Worm (Caenorhabditis elegans): ENCODE measurements around the gene nhr-254.

The nhr-254 gene

DNA sequence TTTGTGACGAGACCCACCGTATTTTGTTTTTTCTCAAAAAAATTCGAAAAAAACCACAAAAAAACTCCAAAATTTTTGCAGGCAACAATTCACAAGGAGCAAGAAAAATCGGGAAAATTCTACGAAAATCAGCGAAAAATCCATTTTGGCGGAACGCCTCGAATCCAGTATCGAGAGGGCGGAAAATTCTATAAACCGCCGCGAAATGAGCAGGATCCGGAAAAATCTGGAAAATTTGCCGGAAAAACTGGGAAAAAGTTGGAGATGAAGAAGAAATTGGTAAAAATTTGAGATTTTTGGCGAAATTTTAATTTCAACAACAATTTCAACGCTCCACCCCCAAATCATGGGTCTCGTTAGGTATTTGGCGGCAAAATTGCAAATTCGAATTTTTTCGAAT is 32.4 kb upstream of the nhr-254 start:
- TF ChIP-seq peb-1 (tag; optimal IDR thresholded peaks at IDR 0.05): no peak
- no peak for TF ChIP-seq unc-39 (tag; optimal IDR thresholded peaks at IDR 0.05)
- no peak for TF ChIP-seq gmeb-1 (tag; optimal IDR thresholded peaks at IDR 0.05)
- TF ChIP-seq nhr-12 (tag; optimal IDR thresholded peaks at IDR 0.05): no peak
- no peak for TF ChIP-seq ama-1 (optimal IDR thresholded peaks at IDR 0.05)
- TF ChIP-seq nhr-129 (tag; optimal IDR thresholded peaks at IDR 0.05): no peak
- TF ChIP-seq F13H6.1 (tag; optimal IDR thresholded peaks at IDR 0.05): no peak
- no peak for TF ChIP-seq lin-11 (tag; optimal IDR thresholded peaks at IDR 0.05)
- TF ChIP-seq mbf-1 (tag; optimal IDR thresholded peaks at IDR 0.05): no peak
- TF ChIP-seq nhr-21 (tag; optimal IDR thresholded peaks at IDR 0.05): no peak
- no peak for TF ChIP-seq skn-1 (tag; optimal IDR thresholded peaks at IDR 0.05)
- no peak for TF ChIP-seq fos-1 (tag; optimal IDR thresholded peaks at IDR 0.05)
- no peak for TF ChIP-seq lin-13 (GFP tag; optimal IDR thresholded peaks at IDR 0.05)
- no peak for TF ChIP-seq nhr-11 (tag; optimal IDR thresholded peaks at IDR 0.05)
- TF ChIP-seq ceh-16 (tag; optimal IDR thresholded peaks at IDR 0.05): no peak
- no peak for TF ChIP-seq unc-55 (GFP tag; optimal IDR thresholded peaks at IDR 0.05)
- no peak for TF ChIP-seq lin-39 (tag; optimal IDR thresholded peaks at IDR 0.05)
- TF ChIP-seq lsy-2 (tag; optimal IDR thresholded peaks at IDR 0.05): no peak
- no peak for TF ChIP-seq sma-3 (GFP tag; optimal IDR thresholded peaks at IDR 0.05)
- no peak for TF ChIP-seq nhr-23 (tag; optimal IDR thresholded peaks at IDR 0.05)

ce11 chrV:361291-361690 is 31.1 kb upstream of the nhr-254 start:
- TF ChIP-seq aly-2 (tag; optimal IDR thresholded peaks at IDR 0.05): no peak

DNA sequence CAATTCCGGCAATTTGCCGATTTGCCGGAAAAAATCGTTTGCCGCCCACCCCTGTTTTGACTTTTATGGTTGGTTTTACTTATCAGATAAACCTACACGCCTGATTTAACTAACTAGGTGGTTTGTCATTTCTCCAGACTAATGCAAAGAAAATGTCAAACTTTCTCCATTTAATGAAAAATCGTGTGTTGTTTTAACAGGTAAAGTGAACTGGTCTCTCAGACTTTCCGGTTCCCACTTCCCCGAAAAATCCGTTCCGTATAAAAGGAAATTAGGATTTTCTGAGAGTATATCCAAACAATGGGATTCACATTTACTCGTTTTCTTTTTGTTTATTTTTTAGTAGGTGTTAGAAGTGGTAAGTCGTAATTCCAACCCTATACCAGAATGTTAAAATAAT is 27.8 kb upstream of the nhr-254 start, which contains the start of gene mltn-6:
TSS of gene mltn-6 (plus strand) at position 301 of the 400 bp plus-strand sequence.
- TF ChIP-seq nhr-10 (tag; optimal IDR thresholded peaks at IDR 0.05) (no peak), lin-13 (GFP tag; optimal IDR thresholded peaks at IDR 0.05) (no peak), unc-55 (GFP tag; optimal IDR thresholded peaks at IDR 0.05) (no peak), mbf-1 (tag; optimal IDR thresholded peaks at IDR 0.05) (no peak), unc-39 (tag; optimal IDR thresholded peaks at IDR 0.05) (no peak), mab-5 (tag; optimal IDR thresholded peaks at IDR 0.05) (no peak), crh-2 (tag; optimal IDR thresholded peaks at IDR 0.05) (no peak), alr-1 (tag; optimal IDR thresholded peaks at IDR 0.05) (no peak), ceh-82 (tag; optimal IDR thresholded peaks at IDR 0.05) (no peak), R02D3.7 (tag; optimal IDR thresholded peaks at IDR 0.05) (no peak), nhr-23 (tag; optimal IDR thresholded peaks at IDR 0.05) (no peak)

- TF ChIP-seq fos-1 (tag; optimal IDR thresholded peaks at IDR 0.05): no peak
Observed at ce11 chrV:370033-370432, 22.4 kb upstream of the nhr-254 start, which contains the start of gene mltn-7. Gene mltn-7 (plus strand): TSS chrV:370333.

DNA sequence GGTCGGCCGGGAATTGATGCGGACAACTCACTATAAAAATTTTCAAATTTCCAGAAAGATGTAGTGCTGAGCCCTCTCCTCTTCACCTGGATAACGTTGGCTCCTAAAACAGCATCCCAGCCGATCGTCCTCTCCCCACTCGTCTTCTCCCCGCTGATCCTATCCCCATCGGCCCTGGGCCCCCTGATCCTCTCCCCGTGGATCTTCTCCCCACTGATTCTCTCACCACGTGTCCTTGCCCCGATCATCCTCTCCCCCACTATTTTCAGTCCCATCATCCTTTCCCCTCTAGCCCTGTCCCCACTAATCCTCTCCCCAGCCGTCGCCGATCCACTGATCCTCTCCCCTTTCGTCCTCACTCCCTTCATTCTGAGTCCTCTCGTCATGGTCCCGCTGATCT is 19.2 kb upstream of the nhr-254 start:
- no peak for TF ChIP-seq skn-1 (tag; optimal IDR thresholded peaks at IDR 0.05)
- no peak for TF ChIP-seq ZK546.5 (tag; optimal IDR thresholded peaks at IDR 0.05)
- TF ChIP-seq ztf-11 (tag; optimal IDR thresholded peaks at IDR 0.05): no peak
- TF ChIP-seq lin-39 (tag; optimal IDR thresholded peaks at IDR 0.05): no peak
- no peak for TF ChIP-seq nhr-237 (tag; optimal IDR thresholded peaks at IDR 0.05)

DNA sequence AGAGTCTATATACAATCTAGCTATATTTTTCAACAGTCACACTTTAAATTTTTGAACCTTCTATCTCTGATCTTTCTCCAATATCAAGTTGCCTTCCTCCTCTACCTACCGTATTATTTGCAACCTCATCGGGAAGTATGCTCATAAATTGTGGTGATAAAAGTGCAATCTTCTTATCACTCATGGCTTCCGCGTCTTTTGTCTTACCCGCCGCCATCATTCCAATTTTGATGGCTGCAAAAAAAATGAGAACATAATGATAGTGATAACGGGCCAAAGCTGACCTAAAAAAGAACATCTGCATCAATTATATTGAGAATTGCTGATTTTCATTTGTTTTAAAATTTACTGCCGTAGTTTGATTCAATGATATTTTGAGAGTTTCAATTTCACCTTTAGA is 15.6 kb upstream of the nhr-254 start:
- TF ChIP-seq aly-2 (tag; optimal IDR thresholded peaks at IDR 0.05): no peak
- TF ChIP-seq ztf-1 (GFP tag; conservative IDR thresholded peaks at IDR 0.05): no peak
- peak; percentile 55 for TF ChIP-seq fos-1 (tag; optimal IDR thresholded peaks at IDR 0.05)

DNA sequence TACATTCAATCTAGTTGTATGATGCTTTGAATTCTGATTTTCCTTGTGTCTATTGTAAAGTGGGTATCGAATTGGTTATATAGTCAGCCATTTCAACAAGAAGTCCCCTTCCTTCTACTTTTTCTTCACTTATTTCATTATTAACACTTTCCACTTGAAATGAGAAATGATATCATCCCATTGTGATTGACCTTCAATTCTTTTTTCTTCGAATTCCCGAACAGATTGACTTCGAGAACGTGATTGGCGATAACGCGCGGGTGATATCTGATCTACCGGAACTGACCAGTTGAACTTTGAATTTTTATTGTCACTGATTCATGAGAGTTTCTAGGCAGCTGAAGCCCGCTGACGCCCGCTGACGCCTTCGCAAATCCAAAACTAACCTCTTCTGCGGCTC is 14.2 kb upstream of the nhr-254 start:
- TF ChIP-seq sma-3 (GFP tag; optimal IDR thresholded peaks at IDR 0.05): no peak
- no peak for TF ChIP-seq ceh-16 (tag; optimal IDR thresholded peaks at IDR 0.05)
- no peak for TF ChIP-seq nhr-237 (tag; optimal IDR thresholded peaks at IDR 0.05)
- no peak for TF ChIP-seq ztf-4 (tag; optimal IDR thresholded peaks at IDR 0.05)
- TF ChIP-seq nhr-21 (tag; optimal IDR thresholded peaks at IDR 0.05): peak; percentile 31
- peak; percentile 1 for TF ChIP-seq fos-1 (tag; optimal IDR thresholded peaks at IDR 0.05)
- no peak for TF ChIP-seq nhr-23 (tag; optimal IDR thresholded peaks at IDR 0.05)
- TF ChIP-seq snpc-4 (tag; optimal IDR thresholded peaks at IDR 0.05): no peak
- TF ChIP-seq nhr-25 (tag; optimal IDR thresholded peaks at IDR 0.05): peak; percentile 40
- no peak for TF ChIP-seq skn-1 (tag; optimal IDR thresholded peaks at IDR 0.05)
- TF ChIP-seq R02D3.7 (tag; optimal IDR thresholded peaks at IDR 0.05): no peak
- no peak for TF ChIP-seq ceh-82 (tag; optimal IDR thresholded peaks at IDR 0.05)
- TF ChIP-seq sma-9 (GFP tag; optimal IDR thresholded peaks at IDR 0.05): peak; percentile 75
- TF ChIP-seq sma-9 (tag; optimal IDR thresholded peaks at IDR 0.05): no peak
- TF ChIP-seq nhr-129 (tag; optimal IDR thresholded peaks at IDR 0.05): no peak

All from whole organism, L2 larva.